Worm (Caenorhabditis elegans) whole organism, mixed stage, embryonic: ENCODE data around the gene math-7.

Experiments used
- M03D4.4 ChIP-seq: sonication (generic microtip); optimal IDR thresholded peaks from 2 replicates; lab custom pipeline; 2017; ENCODE audit warnings: mild to moderate bottlenecking, missing genetic modification characterization, missing compliant biosample characterization
- bed-3 ChIP-seq: fragments of 200-800 bp; sonication (Bioruptor generic); optimal IDR thresholded peaks from 3 replicates; lab custom pipeline; 2018; ENCODE audit warnings: mild to moderate bottlenecking, missing genetic modification characterization, moderate library complexity, missing compliant biosample characterization
- blmp-1 ChIP-seq: fragments of 150-350 bp; optimal IDR thresholded peaks from 2 replicates; lab custom pipeline; 2014; ENCODE audit warnings: missing biosample characterization, missing genetic modification characterization
- ceh-39 ChIP-seq: fragments of 150-350 bp; optimal IDR thresholded peaks from 2 replicates; lab custom pipeline; 2014; ENCODE audit warnings: missing biosample characterization, missing genetic modification characterization
- ceh-83 ChIP-seq: fragments of 200-800 bp; sonication (Bioruptor generic); optimal IDR thresholded peaks from 2 replicates; lab custom pipeline; 2018; ENCODE audit warnings: mild to moderate bottlenecking, missing genetic modification characterization, missing compliant biosample characterization
- cnd-1 ChIP-seq: fragments of 200-800 bp; sonication (Bioruptor generic); optimal IDR thresholded peaks from 2 replicates; lab custom pipeline; 2018; ENCODE audit warnings: mild to moderate bottlenecking, missing genetic modification characterization, missing compliant biosample characterization
- drap-1 ChIP-seq: fragments of 200-800 bp; sonication (Bioruptor generic); optimal IDR thresholded peaks from 3 replicates; lab custom pipeline; 2018; ENCODE audit warnings: mild to moderate bottlenecking, missing genetic modification characterization, missing compliant biosample characterization
- elt-1 ChIP-seq: sonication (generic microtip); optimal IDR thresholded peaks from 2 replicates; lab custom pipeline; 2017; ENCODE audit warnings: missing genetic modification characterization, mild to moderate bottlenecking, missing compliant biosample characterization, antibody characterized with exemption, moderate library complexity, borderline replicate concordance; ENCODE audit not compliant: insufficient read depth
- elt-3 ChIP-seq: fragments of 150-350 bp; optimal IDR thresholded peaks from 2 replicates; lab custom pipeline; 2014; ENCODE audit warnings: missing biosample characterization, missing genetic modification characterization
- ham-2 ChIP-seq: fragments of 200-800 bp; sonication (Bioruptor generic); optimal IDR thresholded peaks from 2 replicates; lab custom pipeline; 2018; ENCODE audit warnings: mild to moderate bottlenecking, missing genetic modification characterization, missing compliant biosample characterization
- lin-32 ChIP-seq: fragments of 200-800 bp; sonication (Bioruptor generic); optimal IDR thresholded peaks from 2 replicates; lab custom pipeline; 2018; ENCODE audit warnings: mild to moderate bottlenecking, missing genetic modification characterization, missing compliant biosample characterization
- lsy-2 ChIP-seq: fragments of 150-350 bp; optimal IDR thresholded peaks from 2 replicates; lab custom pipeline; 2014; ENCODE audit warnings: missing biosample characterization, missing genetic modification characterization
- mep-1 ChIP-seq: fragments of 150-350 bp; optimal IDR thresholded peaks from 2 replicates; lab custom pipeline; 2017; ENCODE audit warnings: missing biosample characterization, missing genetic modification reagents, missing genetic modification characterization, inconsistent platforms
- mls-2 ChIP-seq: sonication (generic microtip); optimal IDR thresholded peaks from 2 replicates; lab custom pipeline; 2016; ENCODE audit warnings: mild to moderate bottlenecking, missing genetic modification characterization, moderate library complexity, missing compliant biosample characterization
- nhr-12 ChIP-seq: fragments of 150-350 bp; optimal IDR thresholded peaks from 2 replicates; lab custom pipeline; 2014; ENCODE audit warnings: missing biosample characterization, missing genetic modification characterization
- nhr-2 ChIP-seq: fragments of 150-350 bp; optimal IDR thresholded peaks from 2 replicates; lab custom pipeline; 2014; ENCODE audit warnings: missing biosample characterization, missing genetic modification characterization
- nhr-28 ChIP-seq: fragments of 150-350 bp; optimal IDR thresholded peaks from 2 replicates; lab custom pipeline; 2014; ENCODE audit warnings: missing biosample characterization, missing genetic modification characterization
- nhr-76 ChIP-seq: sonication (generic microtip); optimal IDR thresholded peaks from 2 replicates; lab custom pipeline; 2017; ENCODE audit warnings: missing biosample characterization, missing genetic modification characterization
- pha-4 ChIP-seq: fragments of 150-350 bp; optimal IDR thresholded peaks from 2 replicates; lab custom pipeline; 2018; ENCODE audit warnings: missing biosample characterization, missing genetic modification reagents, missing genetic modification characterization
- sem-2 ChIP-seq: fragments of 200-800 bp; sonication (Bioruptor generic); optimal IDR thresholded peaks from 2 replicates; lab custom pipeline; 2018; ENCODE audit warnings: mild to moderate bottlenecking, missing genetic modification characterization, missing compliant biosample characterization
- snpc-4 ChIP-seq: fragments of 150-350 bp; optimal IDR thresholded peaks from 2 replicates; lab custom pipeline; 2014; ENCODE audit warnings: missing biosample characterization, missing genetic modification characterization
- sptf-1 ChIP-seq: sonication (generic microtip); optimal IDR thresholded peaks from 2 replicates; lab custom pipeline; 2017; ENCODE audit warnings: mild to moderate bottlenecking, missing genetic modification characterization, moderate library complexity, missing compliant biosample characterization
- tbx-8 ChIP-seq: fragments of 200-800 bp; sonication (Bioruptor generic); optimal IDR thresholded peaks from 2 replicates; lab custom pipeline; 2018; ENCODE audit warnings: mild to moderate bottlenecking, missing genetic modification characterization, moderate library complexity, missing compliant biosample characterization
- unc-120 ChIP-seq: sonication (generic microtip); optimal IDR thresholded peaks from 2 replicates; lab custom pipeline; 2017; ENCODE audit warnings: missing genetic modification characterization, missing compliant biosample characterization; ENCODE audit not compliant: poor library complexity, severe bottlenecking
- unc-39 ChIP-seq: fragments of 150-350 bp; optimal IDR thresholded peaks from 2 replicates; lab custom pipeline; 2014; ENCODE audit warnings: missing biosample characterization, missing genetic modification characterization
- unc-62 ChIP-seq: fragments of 150-350 bp; optimal IDR thresholded peaks from 2 replicates; lab custom pipeline; 2014; ENCODE audit warnings: missing biosample characterization, missing genetic modification reagents, missing genetic modification characterization
- zip-8 ChIP-seq: fragments of 150-350 bp; optimal IDR thresholded peaks from 2 replicates; lab custom pipeline; 2014; ENCODE audit warnings: missing biosample characterization, missing genetic modification characterization
- ztf-11 ChIP-seq: fragments of 150-350 bp; optimal IDR thresholded peaks from 2 replicates; lab custom pipeline; 2014; ENCODE audit warnings: missing biosample characterization, missing genetic modification characterization

The math-7 gene

ce11 chrII:1882705-1883104 is 3.6 kb downstream of the math-7 start, which contains the start of gene math-5:
math-5 (minus strand) TSS chrII:1882805.
- TF ChIP-seq sptf-1 (no peak), unc-39 (tag; lab: Kevin White, UChicago) (no peak), M03D4.4 (tag; lab: Kevin White, UChicago) (no peak), elt-3 (no peak), snpc-4 (no peak), unc-120 (tag; lab: Kevin White, UChicago) (no peak), lsy-2 (tag; lab: Kevin White, UChicago) (no peak), mls-2 (tag; lab: Kevin White, UChicago) (no peak), drap-1 (no peak), ztf-11 (tag; lab: Kevin White, UChicago) (no peak), blmp-1 (tag; lab: Kevin White, UChicago) (no peak), nhr-76 (no peak), mep-1 (no peak), ceh-83 (GFP tag; lab: Kevin White, UChicago) (no peak), ham-2 (GFP tag; lab: Kevin White, UChicago) (no peak), cnd-1 (tag; lab: Kevin White, UChicago) (no peak), sem-2 (GFP tag; lab: Kevin White, UChicago) (no peak), lin-32 (no peak)

ce11 chrII:1878663-1879062 is 7.6 kb downstream of the math-7 start, which contains the start of gene math-16:
math-16 (minus strand) TSS chrII:1878763.
- no peak for TF ChIP-seq nhr-12 (tag; lab: Kevin White, UChicago)
- TF ChIP-seq zip-8 (tag; lab: Kevin White, UChicago) = no peak
- TF ChIP-seq M03D4.4 (tag; lab: Kevin White, UChicago) = no peak

DNA sequence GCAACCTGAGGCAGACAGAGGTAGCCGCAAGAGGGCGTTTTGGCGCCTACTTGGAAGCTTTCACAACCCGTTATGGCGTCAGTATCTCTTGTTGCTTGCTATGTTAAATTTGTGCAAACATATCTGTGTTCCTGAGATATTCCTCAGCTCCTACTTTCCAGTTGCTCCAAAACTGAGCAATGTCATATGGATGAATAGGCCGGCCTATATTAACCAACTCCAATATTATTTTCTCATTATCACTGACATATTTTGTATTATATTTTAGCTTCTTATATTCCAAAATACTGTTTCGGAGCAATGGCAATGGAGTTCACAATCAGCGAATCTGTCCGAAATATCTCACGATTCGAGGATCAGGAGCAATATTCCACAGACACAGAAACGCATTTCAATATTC is 10.6 kb downstream of the math-7 start, which contains the start of gene math-13:
Gene math-13 (plus strand): TSS at position 301 of the 400 bp plus-strand sequence.
- TF ChIP-seq unc-62 (GFP tag; lab: Kevin White, UChicago) (no peak), ztf-11 (tag; lab: Kevin White, UChicago) (no peak), pha-4 (tag; lab: Kevin White, UChicago) (no peak), sptf-1 (no peak), nhr-28 (tag; lab: Kevin White, UChicago) (no peak)

- TF ChIP-seq ceh-83 (GFP tag; lab: Kevin White, UChicago) (no peak), sem-2 (GFP tag; lab: Kevin White, UChicago) (no peak), cnd-1 (tag; lab: Kevin White, UChicago) (no peak), tbx-8 (GFP tag; lab: Kevin White, UChicago) (no peak), lin-32 (no peak), ceh-39 (tag; lab: Kevin White, UChicago) (no peak), drap-1 (no peak), elt-3 (no peak)
- TF ChIP-seq, all 35 proteins: peak for 0
These were observed 15.2 kb downstream of the math-7 start, which contains the start of gene math-10 for ce11 chrII:1870875-1871592. math-10 (plus strand) TSS chrII:1871542.

DNA sequence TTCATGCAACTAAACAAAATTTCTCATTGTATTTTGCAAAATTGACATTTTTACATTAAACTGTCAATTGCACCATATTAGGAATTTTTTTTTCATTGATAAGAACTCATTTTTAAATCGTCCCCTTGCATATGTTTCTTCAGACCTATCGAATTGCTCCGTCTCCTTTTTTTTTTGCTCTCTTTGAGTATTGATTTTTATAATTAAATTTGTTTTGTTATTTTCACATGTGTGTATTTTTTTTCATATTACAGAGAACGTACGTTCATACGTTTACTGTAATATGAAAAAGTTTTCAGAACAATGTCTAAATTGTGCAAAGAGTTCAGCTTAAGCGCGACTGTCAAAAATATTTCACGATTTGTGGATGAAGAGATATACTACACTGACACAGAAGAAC is 17.2 kb downstream of the math-7 start, which contains the start of gene math-14:
Gene math-14 (plus strand): TSS at position 301 of the 400 bp plus-strand sequence.
- TF ChIP-seq ceh-39 (tag; lab: Kevin White, UChicago) = no peak
- no peak for TF ChIP-seq elt-3
- no peak for TF ChIP-seq bed-3 (GFP tag; lab: Kevin White, UChicago)
- TF ChIP-seq elt-1 (tag; lab: Kevin White, UChicago) = no peak
- TF ChIP-seq unc-39 (tag; lab: Kevin White, UChicago) = no peak
- no peak for TF ChIP-seq ztf-11 (tag; lab: Kevin White, UChicago)
- no peak for TF ChIP-seq unc-62 (GFP tag; lab: Kevin White, UChicago)
- no peak for TF ChIP-seq nhr-2 (tag; lab: Kevin White, UChicago)
- no peak for TF ChIP-seq nhr-12 (tag; lab: Kevin White, UChicago)
- TF ChIP-seq, all 35 proteins: peak for 0
